Worm (Caenorhabditis elegans) whole organism, young adult: ENCODE data around the gene dct-16.

ENCODE experiments used
- B0261.1 ChIP-seq: sonication (generic microtip); optimal IDR thresholded peaks from 2 replicates; lab custom pipeline; 2016; ENCODE audit warnings: mild to moderate bottlenecking, missing genetic modification characterization, moderate library complexity, missing compliant biosample characterization
- B0336.3 ChIP-seq: fragments of 200-800 bp; sonication (Bioruptor generic); IDR thresholded peaks from 2 replicates; pipeline ENCODE4 v1.3.6; 2022; ENCODE audit warnings: missing genetic modification characterization, missing compliant biosample characterization
- C06A6.2 ChIP-seq: fragments of 200-800 bp; sonication (Bioruptor generic); conservative IDR thresholded peaks from 2 replicates; pipeline ENCODE4 v1.3.6; 2022; ENCODE audit warnings: missing genetic modification characterization, missing compliant biosample characterization
- F22D6.2 ChIP-seq: sonication (generic microtip); optimal IDR thresholded peaks from 2 replicates; lab custom pipeline; 2016; ENCODE audit warnings: mild to moderate bottlenecking, missing genetic modification characterization, missing compliant biosample characterization
- F33H1.4 ChIP-seq: fragments of 200-800 bp; sonication (Bioruptor generic); IDR thresholded peaks from 2 replicates; pipeline ENCODE4 v1.3.6; 2022; ENCODE audit warnings: missing genetic modification reagents, missing genetic modification characterization, missing compliant biosample characterization
- F37B4.10 ChIP-seq: fragments of 200-800 bp; sonication (Bioruptor generic); IDR thresholded peaks from 2 replicates; pipeline ENCODE4 v1.3.6; 2022; ENCODE audit warnings: missing genetic modification characterization, missing compliant biosample characterization
- F52B5.7 ChIP-seq: sonication (generic microtip); optimal IDR thresholded peaks from 2 replicates; lab custom pipeline; 2016; ENCODE audit warnings: mild to moderate bottlenecking, missing genetic modification characterization, missing compliant biosample characterization
- F55B11.4 ChIP-seq: sonication (generic microtip); optimal IDR thresholded peaks from 2 replicates; lab custom pipeline; 2016; ENCODE audit warnings: missing compliant biosample characterization, missing genetic modification characterization, borderline replicate concordance; ENCODE audit not compliant: insufficient read depth
- T07F8.4 ChIP-seq: sonication (generic microtip); optimal IDR thresholded peaks from 2 replicates; lab custom pipeline; 2016; ENCODE audit warnings: mild to moderate bottlenecking, missing genetic modification characterization, moderate library complexity, missing compliant biosample characterization
- Y79H2A.3 ChIP-seq: fragments of 200-800 bp; sonication (Bioruptor generic); conservative IDR thresholded peaks from 2 replicates; pipeline ENCODE4 v1.3.6; 2022; ENCODE audit warnings: missing genetic modification reagents, missing genetic modification characterization, missing compliant biosample characterization
- ZK185.1 ChIP-seq: sonication (generic microtip); optimal IDR thresholded peaks from 2 replicates; lab custom pipeline; 2016; ENCODE audit warnings: mild to moderate bottlenecking, missing genetic modification characterization, missing compliant biosample characterization; ENCODE audit not compliant: poor library complexity, severe bottlenecking
- cebp-1 ChIP-seq, 2 experiments: fragments of 200-800 bp in 1 of 2; sonication (Bioruptor generic) in 1 of 2; sonication (generic microtip) in 1 of 2; IDR thresholded peaks in 1 of 2; optimal IDR thresholded peaks in 1 of 2; 2 replicates each; pipeline versions ENCODE4 v1.3.6 to Lab custom; 2017 to 2022; ENCODE audit warnings: missing compliant biosample characterization in 2 of 2, missing genetic modification characterization in 2 of 2, mild to moderate bottlenecking in 1 of 2, missing genetic modification reagents in 1 of 2, moderate library complexity in 1 of 2
- ceh-58 ChIP-seq: fragments of 200-800 bp; sonication (Bioruptor generic); IDR thresholded peaks from 2 replicates; pipeline ENCODE4 v1.3.6; 2022; ENCODE audit warnings: missing genetic modification characterization, missing compliant biosample characterization
- ceh-79 ChIP-seq: sonication (generic microtip); optimal IDR thresholded peaks from 2 replicates; lab custom pipeline; 2017; ENCODE audit warnings: mild to moderate bottlenecking, missing genetic modification characterization, missing compliant biosample characterization
- ceh-91 ChIP-seq: fragments of 200-800 bp; sonication (Bioruptor generic); IDR thresholded peaks from 2 replicates; pipeline ENCODE4 v1.3.6; 2022; ENCODE audit warnings: missing genetic modification reagents, missing genetic modification characterization, missing compliant biosample characterization
- chd-7 ChIP-seq: sonication (generic microtip); optimal IDR thresholded peaks from 2 replicates; lab custom pipeline; 2016; ENCODE audit warnings: mild to moderate bottlenecking, missing genetic modification characterization, moderate library complexity, missing compliant biosample characterization
- die-1 ChIP-seq: sonication (generic microtip); optimal IDR thresholded peaks from 2 replicates; lab custom pipeline; 2016; ENCODE audit warnings: missing genotype, mild to moderate bottlenecking, missing genetic modification characterization, missing compliant biosample characterization
- egl-18 ChIP-seq: fragments of 200-800 bp; sonication (Bioruptor generic); IDR thresholded peaks from 2 replicates; pipeline ENCODE4 v1.3.6; 2022; ENCODE audit warnings: missing genetic modification reagents, missing genetic modification characterization, missing compliant biosample characterization
- egl-44 ChIP-seq: fragments of 200-800 bp; sonication (Bioruptor generic); IDR thresholded peaks from 2 replicates; pipeline ENCODE4 v1.3.6; 2022; ENCODE audit warnings: missing genetic modification reagents, missing genetic modification characterization, missing compliant biosample characterization
- ekl-4 ChIP-seq: fragments of 200-800 bp; sonication (Bioruptor generic); IDR thresholded peaks from 2 replicates; pipeline ENCODE4 v1.3.6; 2022; ENCODE audit warnings: missing genetic modification reagents, missing genetic modification characterization, missing compliant biosample characterization
- gei-17 ChIP-seq: fragments of 200-800 bp; sonication (Bioruptor generic); optimal IDR thresholded peaks from 2 replicates; lab custom pipeline; 2018; ENCODE audit warnings: mild to moderate bottlenecking, missing genetic modification characterization, missing compliant biosample characterization
- hlh-12 ChIP-seq: sonication (generic microtip); optimal IDR thresholded peaks from 2 replicates; lab custom pipeline; 2016; ENCODE audit warnings: missing genetic modification characterization, missing compliant biosample characterization
- hmg-1.2 ChIP-seq: fragments of 200-800 bp; sonication (Bioruptor generic); IDR thresholded peaks from 2 replicates; pipeline ENCODE4 v1.3.6; 2022; ENCODE audit warnings: missing genetic modification reagents, missing genetic modification characterization, missing compliant biosample characterization
- hmg-20 ChIP-seq: fragments of 200-800 bp; sonication (Bioruptor generic); IDR thresholded peaks from 2 replicates; pipeline ENCODE4 v1.3.6; 2022; ENCODE audit warnings: missing genetic modification reagents, missing genetic modification characterization, missing compliant biosample characterization
- lin-40 ChIP-seq: sonication (generic microtip); optimal IDR thresholded peaks from 2 replicates; lab custom pipeline; 2016; ENCODE audit warnings: missing genetic modification characterization, mild to moderate bottlenecking, missing compliant biosample characterization, missing genotype, missing genetic modification reagents
- madf-10 ChIP-seq: sonication (generic microtip); optimal IDR thresholded peaks from 2 replicates; lab custom pipeline; 2016; ENCODE audit warnings: mild to moderate bottlenecking, missing genetic modification characterization, missing compliant biosample characterization
- madf-3 ChIP-seq: fragments of 200-800 bp; sonication (Bioruptor generic); IDR thresholded peaks from 2 replicates; pipeline ENCODE4 v1.3.6; 2022; ENCODE audit warnings: missing genetic modification reagents, missing genetic modification characterization, missing compliant biosample characterization
- madf-6 ChIP-seq: fragments of 200-800 bp; sonication (Bioruptor generic); IDR thresholded peaks from 2 replicates; pipeline ENCODE4 v1.3.6; 2022; ENCODE audit warnings: missing genetic modification reagents, missing genetic modification characterization, missing compliant biosample characterization
- madf-8 ChIP-seq: fragments of 200-800 bp; sonication (Bioruptor generic); conservative IDR thresholded peaks from 2 replicates; pipeline ENCODE4 v1.3.6; 2022; ENCODE audit warnings: missing genetic modification reagents, missing genetic modification characterization, missing compliant biosample characterization
- mcd-1 ChIP-seq: fragments of 200-800 bp; sonication (Bioruptor generic); IDR thresholded peaks from 2 replicates; pipeline ENCODE4 v1.3.6; 2022; ENCODE audit warnings: missing genetic modification reagents, missing genetic modification characterization, missing compliant biosample characterization
- nfyb-1 ChIP-seq: fragments of 200-800 bp; sonication (Bioruptor generic); IDR thresholded peaks from 2 replicates; pipeline ENCODE4 v1.3.6; 2022; ENCODE audit warnings: missing genetic modification reagents, missing genetic modification characterization, missing compliant biosample characterization
- nhr-80 ChIP-seq: sonication (generic microtip); optimal IDR thresholded peaks from 2 replicates; lab custom pipeline; 2016; ENCODE audit warnings: missing genetic modification characterization, missing compliant biosample characterization
- nhr-90 ChIP-seq: sonication (generic microtip); optimal IDR thresholded peaks from 2 replicates; lab custom pipeline; 2016; ENCODE audit warnings: missing genotype, mild to moderate bottlenecking, missing genetic modification characterization, missing compliant biosample characterization
- pbrm-1 ChIP-seq: fragments of 200-800 bp; sonication (Bioruptor generic); IDR thresholded peaks from 2 replicates; pipeline ENCODE4 v1.3.6; 2022; ENCODE audit warnings: missing genetic modification reagents, missing genetic modification characterization, missing compliant biosample characterization
- sdz-38 ChIP-seq: sonication (generic microtip); optimal IDR thresholded peaks from 2 replicates; lab custom pipeline; 2016; ENCODE audit warnings: missing genotype, missing genetic modification characterization, missing compliant biosample characterization
- snpc-3.4 ChIP-seq: sonication (generic microtip); optimal IDR thresholded peaks from 2 replicates; lab custom pipeline; 2017; ENCODE audit warnings: missing genetic modification characterization, mild to moderate bottlenecking, missing compliant biosample characterization, antibody characterized with exemption, moderate library complexity, missing genotype, missing genetic modification reagents
- sptf-2 ChIP-seq: fragments of 200-800 bp; sonication (Bioruptor generic); optimal IDR thresholded peaks from 2 replicates; lab custom pipeline; 2018; ENCODE audit warnings: mild to moderate bottlenecking, missing genetic modification characterization, missing compliant biosample characterization
- tbp1 ChIP-seq: fragments of 200-800 bp; sonication (Bioruptor generic); optimal IDR thresholded peaks from 2 replicates; lab custom pipeline; 2018; ENCODE audit warnings: mild to moderate bottlenecking, missing genetic modification characterization, missing compliant biosample characterization
- tlf-1 ChIP-seq: fragments of 200-800 bp; sonication (Bioruptor generic); optimal IDR thresholded peaks from 2 replicates; lab custom pipeline; 2018; ENCODE audit warnings: mild to moderate bottlenecking, missing genetic modification characterization, missing compliant biosample characterization
- unc-62 ChIP-seq: fragments of 150-350 bp; optimal IDR thresholded peaks from 2 replicates; lab custom pipeline; 2014; ENCODE audit warnings: missing biosample characterization, missing genetic modification reagents, missing genetic modification characterization
- xnd-1 ChIP-seq: sonication (generic microtip); optimal IDR thresholded peaks from 2 replicates; lab custom pipeline; 2016; ENCODE audit warnings: missing genotype, missing genetic modification reagents, missing genetic modification characterization, missing compliant biosample characterization
- zim-3 ChIP-seq: sonication (generic microtip); optimal IDR thresholded peaks from 2 replicates; lab custom pipeline; 2017; ENCODE audit warnings: mild to moderate bottlenecking, missing genetic modification characterization, moderate library complexity, missing compliant biosample characterization
- ztf-22 ChIP-seq: fragments of 200-800 bp; sonication (Bioruptor generic); optimal IDR thresholded peaks from 2 replicates; lab custom pipeline; 2018; ENCODE audit warnings: mild to moderate bottlenecking, missing genetic modification characterization, moderate library complexity, missing compliant biosample characterization
- ztf-25 ChIP-seq: fragments of 200-800 bp; sonication (Bioruptor generic); IDR thresholded peaks from 2 replicates; pipeline ENCODE4 v1.3.6; 2022; ENCODE audit warnings: missing genetic modification reagents, missing genetic modification characterization, missing compliant biosample characterization
- ztf-26 ChIP-seq: sonication (generic microtip); optimal IDR thresholded peaks from 2 replicates; lab custom pipeline; 2017; ENCODE audit warnings: missing genetic modification characterization, missing compliant biosample characterization
- ztf-6 ChIP-seq: fragments of 200-800 bp; sonication (Bioruptor generic); IDR thresholded peaks from 2 replicates; pipeline ENCODE4 v1.3.6; 2022; ENCODE audit warnings: missing genetic modification reagents, missing genetic modification characterization, missing compliant biosample characterization

dct-16 gene

ce11 chrV:20480227-20480626, 18.6 kb downstream of the dct-16 start:
- TF ChIP-seq madf-6 (GFP tag; lab: Robert Waterston, UW) = peak; percentile 50

ce11 chrV:20479013-20479739, 19.7 kb downstream of the dct-16 start, which contains the start of the genes calf-1 and rpl-2:
TSS of gene calf-1 (minus strand) at chrV:20479089.
TSS of gene rpl-2 (plus strand) at chrV:20479689.
- no peak for TF ChIP-seq gei-17 (GFP tag; lab: Kevin White, UChicago)
- no peak for TF ChIP-seq madf-3
- 0 out of 2 replicates have a peak, but pooled peaks have one; percentile 12 for TF ChIP-seq cebp-1 (GFP tag; IDR thresholded peaks at IDR 0.05; lab: Robert Waterston, UW)
- TF ChIP-seq cebp-1 (tag; optimal IDR thresholded peaks at IDR 0.05; lab: Kevin White, UChicago) = peak; percentile 58
- peak; percentile 13 for TF ChIP-seq tbp1 (GFP tag; lab: Kevin White, UChicago)
- TF ChIP-seq ztf-25 = no peak
- TF ChIP-seq zim-3 (tag; lab: Kevin White, UChicago) = no peak
- TF ChIP-seq ceh-79 (tag; lab: Kevin White, UChicago) = no peak
- TF ChIP-seq ztf-22 (GFP tag; lab: Kevin White, UChicago) = no peak
- TF ChIP-seq ekl-4 (GFP tag; lab: Robert Waterston, UW) = peak; percentile 34; the same call in 1 of the 2 replicates
- TF ChIP-seq ceh-91 = no peak
- TF ChIP-seq F55B11.4 (tag; lab: Kevin White, UChicago) = no peak
- no peak for TF ChIP-seq nfyb-1 (GFP tag; lab: Robert Waterston, UW)
- TF ChIP-seq F52B5.7 = no peak
- no peak for TF ChIP-seq egl-44
- no peak for TF ChIP-seq ztf-6 (GFP tag; lab: Robert Waterston, UW)
- TF ChIP-seq nhr-80 = peak; percentile 10
- no peak for TF ChIP-seq unc-62 (GFP tag; lab: Kevin White, UChicago)
- no peak for TF ChIP-seq nhr-90 (tag; lab: Kevin White, UChicago)
- no peak for TF ChIP-seq hlh-12
- no peak for TF ChIP-seq sptf-2 (GFP tag; lab: Kevin White, UChicago)
- no peak for TF ChIP-seq die-1 (tag; lab: Kevin White, UChicago)
- no peak for TF ChIP-seq madf-8 (GFP tag; lab: Robert Waterston, UW)
- TF ChIP-seq B0261.1 (tag; lab: Kevin White, UChicago) = no peak
- no peak for TF ChIP-seq B0336.3 (GFP tag; lab: Robert Waterston, UW)
- no peak for TF ChIP-seq egl-18 (GFP tag; lab: Robert Waterston, UW)
- TF ChIP-seq madf-6 (GFP tag; lab: Robert Waterston, UW) = peak; percentile 60; the same call in 1 of the 2 replicates
- no peak for TF ChIP-seq ZK185.1 (tag; lab: Kevin White, UChicago)
- no peak for TF ChIP-seq C06A6.2 (GFP tag; lab: Robert Waterston, UW)
- no peak for TF ChIP-seq chd-7
- no peak for TF ChIP-seq hmg-1.2 (GFP tag; lab: Robert Waterston, UW)
- TF ChIP-seq snpc-3.4 (tag; lab: Kevin White, UChicago) = no peak
- peak; percentile 20; the same call in 1 of the 2 replicates for TF ChIP-seq mcd-1 (GFP tag; lab: Robert Waterston, UW)
- no peak for TF ChIP-seq sdz-38
- TF ChIP-seq Y79H2A.3 (GFP tag; lab: Robert Waterston, UW) = no peak
- TF ChIP-seq pbrm-1 (GFP tag; lab: Robert Waterston, UW) = no peak
- TF ChIP-seq lin-40 (tag; lab: Kevin White, UChicago) = peak; percentile 24
- TF ChIP-seq hmg-20 (GFP tag; lab: Robert Waterston, UW) = no peak
- no peak for TF ChIP-seq F37B4.10 (GFP tag; lab: Robert Waterston, UW)
- no peak for TF ChIP-seq T07F8.4 (tag; lab: Kevin White, UChicago)
- TF ChIP-seq tlf-1 = no peak
- no peak for TF ChIP-seq xnd-1 (tag; lab: Kevin White, UChicago)
- TF ChIP-seq madf-10 = peak; percentile 7
- TF ChIP-seq F22D6.2 (tag; lab: Kevin White, UChicago) = no peak
- TF ChIP-seq ztf-26 (tag; lab: Kevin White, UChicago) = no peak
- TF ChIP-seq F33H1.4 = peak; percentile 86
- no peak for TF ChIP-seq ceh-58 (GFP tag; lab: Robert Waterston, UW)
